Fruit fly (Drosophila melanogaster) whole organism, adult: ENCODE results near the gene firl.

Experiments
- CG11617 ChIP-seq: fragments of 200-800 bp; sonication (Bioruptor generic); optimal IDR thresholded peaks from 2 replicates; lab custom pipeline; 2017; ENCODE audit warnings: mild to moderate bottlenecking, missing biosample characterization, missing genetic modification reagents, missing genetic modification characterization
- CG12768 ChIP-seq: fragments of 200-800 bp; sonication (Bioruptor generic); optimal IDR thresholded peaks from 2 replicates; lab custom pipeline; 2017; ENCODE audit warnings: missing biosample characterization, missing genetic modification characterization, mild to moderate bottlenecking, moderate library complexity, missing genetic modification reagents
- CG14711 ChIP-seq: fragments of 200-800 bp; sonication (Bioruptor generic); optimal IDR thresholded peaks from 2 replicates; lab custom pipeline; 2018; ENCODE audit warnings: missing biosample characterization, mild to moderate bottlenecking, missing genetic modification characterization, moderate library complexity
- CG1620 ChIP-seq: fragments of 200-800 bp; sonication (Bioruptor generic); optimal IDR thresholded peaks from 2 replicates; lab custom pipeline; 2016; ENCODE audit warnings: missing biosample characterization, missing genetic modification characterization
- CG33017 ChIP-seq: fragments of 200-800 bp; sonication (Bioruptor generic); optimal IDR thresholded peaks from 2 replicates; lab custom pipeline; 2018; ENCODE audit warnings: missing biosample characterization, mild to moderate bottlenecking, missing genetic modification characterization, moderate library complexity
- CG5204 ChIP-seq: fragments of 200-800 bp; sonication (Bioruptor generic); optimal IDR thresholded peaks from 2 replicates; lab custom pipeline; 2016; ENCODE audit warnings: missing biosample characterization, missing genetic modification characterization
- CG7045 ChIP-seq: fragments of 200-800 bp; sonication (Bioruptor generic); optimal IDR thresholded peaks from 2 replicates; lab custom pipeline; 2017; ENCODE audit warnings: missing biosample characterization, mild to moderate bottlenecking, missing genetic modification characterization
- CG7101 ChIP-seq: fragments of 200-800 bp; sonication (Bioruptor generic); optimal IDR thresholded peaks from 2 replicates; lab custom pipeline; 2018; ENCODE audit warnings: missing biosample characterization, mild to moderate bottlenecking, missing genetic modification characterization, moderate library complexity
- Clk ChIP-seq: fragments of 200-800 bp; sonication (Bioruptor generic); optimal IDR thresholded peaks from 2 replicates; lab custom pipeline; 2017; ENCODE audit warnings: missing biosample characterization, missing genetic modification characterization
- Crg-1 ChIP-seq: fragments of 200-800 bp; sonication (Bioruptor generic); optimal IDR thresholded peaks from 2 replicates; lab custom pipeline; 2016; ENCODE audit warnings: missing biosample characterization, missing genetic modification characterization
- Hr96 ChIP-seq: fragments of 200-800 bp; sonication (Bioruptor generic); optimal IDR thresholded peaks from 2 replicates; lab custom pipeline; 2016; ENCODE audit warnings: missing biosample characterization, missing genetic modification characterization
- Mnt ChIP-seq: fragments of 200-800 bp; sonication (Bioruptor generic); optimal IDR thresholded peaks from 2 replicates; lab custom pipeline; 2016; ENCODE audit warnings: missing biosample characterization, mild to moderate bottlenecking, missing genetic modification characterization
- bab1 ChIP-seq: fragments of 200-800 bp; sonication (Bioruptor generic); optimal IDR thresholded peaks from 3 replicates; lab custom pipeline; 2019; ENCODE audit warnings: missing biosample characterization, mild to moderate bottlenecking, missing genetic modification characterization, moderate library complexity
- cic ChIP-seq: fragments of 200-800 bp; sonication (Bioruptor generic); optimal IDR thresholded peaks from 2 replicates; lab custom pipeline; 2017; ENCODE audit warnings: missing biosample characterization, mild to moderate bottlenecking, missing genetic modification characterization, moderate library complexity
- cnc ChIP-seq, 2 experiments: fragments of >200 bp; optimal IDR thresholded peaks; 2 replicates each; lab custom pipeline; 2017
- kay ChIP-seq: fragments of 200-800 bp; sonication (Bioruptor generic); peaks from one replicate; lab custom pipeline; 2016; ENCODE audit warnings: missing biosample characterization, missing genetic modification characterization, borderline replicate concordance
- ovo ChIP-seq: fragments of 200-800 bp; sonication (Bioruptor generic); optimal IDR thresholded peaks from 2 replicates; lab custom pipeline; 2016; ENCODE audit warnings: missing biosample characterization, missing genetic modification characterization
- pad ChIP-seq: fragments of 200-800 bp; sonication (Bioruptor generic); optimal IDR thresholded peaks from 3 replicates; lab custom pipeline; 2017; ENCODE audit warnings: missing biosample characterization, missing genetic modification characterization, mild to moderate bottlenecking, moderate library complexity, missing genetic modification reagents
- tj ChIP-seq: fragments of 200-800 bp; sonication (Bioruptor generic); optimal IDR thresholded peaks from 3 replicates; lab custom pipeline; 2017; ENCODE audit warnings: missing biosample characterization, mild to moderate bottlenecking, missing genetic modification characterization, moderate library complexity
- toe ChIP-seq: fragments of 200-800 bp; sonication (Bioruptor generic); optimal IDR thresholded peaks from 2 replicates; lab custom pipeline; 2016; ENCODE audit warnings: missing biosample characterization, missing genetic modification characterization

The firl gene

dm6 chr2L:12103231-12104210 lies 36.9 kb upstream of the firl start, which contains the start of the genes Patsas and ThrRS:
Gene Patsas, minus strand, starts transcription at chr2L:12103285.
Gene ThrRS, plus strand, starts transcription at chr2L:12103751.
- TF ChIP-seq Clk (GFP tag; lab: Kevin White, UChicago) (peak; percentile 39), tj (GFP tag; lab: Kevin White, UChicago) (peak; percentile 67), cic (peak; percentile 39), Mnt (GFP tag; lab: Kevin White, UChicago) (peak; percentile 87), CG14711 (peak; percentile 86), toe (GFP tag; lab: Kevin White, UChicago) (peak; percentile 84), CG11617 (GFP tag; lab: Kevin White, UChicago) (peak; percentile 76), pad (GFP tag; lab: Kevin White, UChicago) (peak; percentile 69), CG33017 (tag; lab: Kevin White, UChicago) (peak; percentile 72), cnc (optimal IDR thresholded peaks at IDR 0.05; lab: Kevin White, UChicago) (no peak), bab1 (GFP tag; lab: Kevin White, UChicago) (peak; percentile 50), kay (GFP tag; lab: Kevin White, UChicago) (no peak), Crg-1 (GFP tag; lab: Kevin White, UChicago) (peak; percentile 23), CG7101 (tag; lab: Kevin White, UChicago) (peak; percentile 80), ovo (peak; percentile 51), CG5204 (GFP tag; lab: Kevin White, UChicago) (no peak), Hr96 (GFP tag; lab: Kevin White, UChicago) (peak; percentile 66), CG12768 (GFP tag; lab: Kevin White, UChicago) (peak; percentile 77), CG7045 (GFP tag; lab: Kevin White, UChicago) (peak; percentile 89), CG1620 (GFP tag; lab: Kevin White, UChicago) (peak; percentile 70)

DNA sequence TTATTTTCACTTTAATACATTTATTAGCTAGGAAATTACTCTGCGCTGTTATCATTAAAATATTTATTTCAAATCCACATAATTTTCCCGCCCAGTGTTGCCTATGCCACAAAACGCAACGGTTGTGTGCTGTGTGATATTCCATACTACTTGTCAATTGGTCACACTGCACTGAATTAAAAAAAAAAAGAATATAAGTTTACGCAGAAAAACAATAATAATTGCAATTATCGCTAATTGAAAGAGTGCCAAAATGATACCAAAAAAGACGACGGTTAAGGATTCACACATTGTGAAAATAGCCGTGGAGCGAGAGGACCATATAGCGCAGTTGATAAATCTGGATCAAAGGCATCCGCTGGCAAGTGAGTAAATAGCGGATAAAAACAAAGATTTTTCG lies 31.1 kb upstream of the firl start, which contains the start of gene Ced-12:
Gene Ced-12 (plus strand): TSS at position 141 of the 400 bp plus-strand sequence.
- TF ChIP-seq bab1 (GFP tag; lab: Kevin White, UChicago) (peak; percentile 26), Crg-1 (GFP tag; lab: Kevin White, UChicago) (no peak), CG12768 (GFP tag; lab: Kevin White, UChicago) (no peak), CG11617 (GFP tag; lab: Kevin White, UChicago) (peak; percentile 26), cnc (optimal IDR thresholded peaks at IDR 0.05; lab: Kevin White, UChicago) (no peak), CG5204 (GFP tag; lab: Kevin White, UChicago) (no peak), CG1620 (GFP tag; lab: Kevin White, UChicago) (no peak), CG14711 (peak; percentile 10), CG33017 (tag; lab: Kevin White, UChicago) (no peak)

- TF ChIP-seq Mnt (GFP tag; lab: Kevin White, UChicago) (peak; percentile 99), CG5204 (GFP tag; lab: Kevin White, UChicago) (no peak), kay (GFP tag; lab: Kevin White, UChicago) (no peak), Hr96 (GFP tag; lab: Kevin White, UChicago) (no peak), CG12768 (GFP tag; lab: Kevin White, UChicago) (peak; percentile 2), CG11617 (GFP tag; lab: Kevin White, UChicago) (no peak), ovo (no peak), Crg-1 (GFP tag; lab: Kevin White, UChicago) (peak; percentile 28), CG33017 (tag; lab: Kevin White, UChicago) (no peak), pad (GFP tag; lab: Kevin White, UChicago) (peak; percentile 19), CG1620 (GFP tag; lab: Kevin White, UChicago) (no peak), CG7101 (tag; lab: Kevin White, UChicago) (peak; percentile 31), toe (GFP tag; lab: Kevin White, UChicago) (no peak), Clk (GFP tag; lab: Kevin White, UChicago) (no peak), CG14711 (no peak), cic (peak; percentile 11), cnc (optimal IDR thresholded peaks at IDR 0.05; lab: Kevin White, UChicago) (no peak), bab1 (GFP tag; lab: Kevin White, UChicago) (peak; percentile 1), tj (GFP tag; lab: Kevin White, UChicago) (no peak), CG7045 (GFP tag; lab: Kevin White, UChicago) (no peak)
Observed at dm6 chr2L:12096396-12096813, 29.8 kb upstream of the firl start, which contains the start of the genes CG6712 and Mt2. Gene CG6712, minus strand, starts transcription at chr2L:12096511. Gene Mt2, plus strand, starts transcription at chr2L:12096525.

- TF ChIP-seq bab1 (GFP tag; lab: Kevin White, UChicago) (peak; percentile 44), pad (GFP tag; lab: Kevin White, UChicago) (no peak), Mnt (GFP tag; lab: Kevin White, UChicago) (peak; percentile 33), cnc (optimal IDR thresholded peaks at IDR 0.05; lab: Kevin White, UChicago) (no peak), cic (no peak)
Observed at dm6 chr2L:12093652-12094051, 27.1 kb upstream of the firl start.

dm6 chr2L:12092719-12093118 lies 26.1 kb upstream of the firl start:
- TF ChIP-seq bab1 (GFP tag; lab: Kevin White, UChicago) (no peak), tj (GFP tag; lab: Kevin White, UChicago) (no peak), Crg-1 (GFP tag; lab: Kevin White, UChicago) (no peak), Hr96 (GFP tag; lab: Kevin White, UChicago) (no peak), cnc (optimal IDR thresholded peaks at IDR 0.05; lab: Kevin White, UChicago) (no peak), ovo (no peak), CG11617 (GFP tag; lab: Kevin White, UChicago) (no peak), Mnt (GFP tag; lab: Kevin White, UChicago) (no peak), CG5204 (GFP tag; lab: Kevin White, UChicago) (no peak), CG1620 (GFP tag; lab: Kevin White, UChicago) (no peak), Clk (GFP tag; lab: Kevin White, UChicago) (no peak), CG7045 (GFP tag; lab: Kevin White, UChicago) (no peak), cic (no peak), toe (GFP tag; lab: Kevin White, UChicago) (no peak), CG12768 (GFP tag; lab: Kevin White, UChicago) (no peak), kay (GFP tag; lab: Kevin White, UChicago) (no peak), pad (GFP tag; lab: Kevin White, UChicago) (no peak), CG14711 (no peak), CG33017 (tag; lab: Kevin White, UChicago) (no peak), CG7101 (tag; lab: Kevin White, UChicago) (no peak)
